Worm (Caenorhabditis elegans) whole organism, L1 larva: ENCODE measurements around the gene F46C5.4.
A peak's percentile ranks its signal among the peaks of the same experiment; 100 is the strongest.

Experiments
- C04F5.9 ChIP-seq: sonication (generic microtip); optimal IDR thresholded peaks from 2 replicates; lab custom pipeline; 2016; ENCODE audit warnings: missing genetic modification characterization, missing compliant biosample characterization
- C16A3.4 ChIP-seq: fragments of 150-350 bp; optimal IDR thresholded peaks from 2 replicates; lab custom pipeline; 2014; ENCODE audit warnings: missing biosample characterization, missing genetic modification characterization
- C34B4.2 ChIP-seq: sonication (generic microtip); optimal IDR thresholded peaks from 2 replicates; lab custom pipeline; 2017; ENCODE audit warnings: mild to moderate bottlenecking, missing genetic modification characterization, missing compliant biosample characterization
- F16B12.6 ChIP-seq: fragments of 150-350 bp; optimal IDR thresholded peaks from 2 replicates; lab custom pipeline; 2014; ENCODE audit warnings: missing biosample characterization, missing genetic modification characterization
- alr-1 ChIP-seq: fragments of 200-800 bp; sonication (Bioruptor generic); optimal IDR thresholded peaks from 2 replicates; lab custom pipeline; 2018; ENCODE audit warnings: borderline replicate concordance, mild to moderate bottlenecking, missing genetic modification characterization, missing compliant biosample characterization
- aly-2 ChIP-seq: fragments of 150-350 bp; optimal IDR thresholded peaks from 2 replicates; lab custom pipeline; 2014; ENCODE audit warnings: missing biosample characterization, missing genetic modification characterization
- blmp-1 ChIP-seq: fragments of 150-350 bp; optimal IDR thresholded peaks from 2 replicates; lab custom pipeline; 2014; ENCODE audit warnings: missing biosample characterization, missing genetic modification characterization
- ceh-63 ChIP-seq: fragments of 200-800 bp; sonication (Bioruptor generic); optimal IDR thresholded peaks from 2 replicates; lab custom pipeline; 2018; ENCODE audit warnings: mild to moderate bottlenecking, missing genetic modification characterization, missing compliant biosample characterization
- ceh-90 ChIP-seq: sonication (generic microtip); optimal IDR thresholded peaks from 2 replicates; lab custom pipeline; 2016; ENCODE audit warnings: missing genetic modification characterization, missing compliant biosample characterization
- dsc-1 ChIP-seq: sonication (generic microtip); optimal IDR thresholded peaks from 2 replicates; lab custom pipeline; 2016; ENCODE audit warnings: mild to moderate bottlenecking, missing genetic modification characterization, missing compliant biosample characterization
- efl-1 ChIP-seq, 4 experiments: fragments of 150-350 bp; optimal IDR thresholded peaks in 3 of 4; peaks in 1 of 4; 1 replicate in 1 of 4; 2 replicates in 3 of 4; lab custom pipeline; 2014; ENCODE audit warnings: missing biosample characterization in 2 of 4, missing genetic modification characterization in 2 of 4, missing genetic modification reagents in 2 of 4
- egl-13 ChIP-seq: sonication (generic microtip); optimal IDR thresholded peaks from 2 replicates; lab custom pipeline; 2016; ENCODE audit warnings: missing genotype, missing genetic modification reagents, missing genetic modification characterization, missing compliant biosample characterization
- elt-2 ChIP-seq: sonication (generic microtip); optimal IDR thresholded peaks from 2 replicates; lab custom pipeline; 2016; ENCODE audit warnings: missing genetic modification characterization, mild to moderate bottlenecking, inconsistent platforms, missing compliant biosample characterization, missing genetic modification reagents
- fkh-8 ChIP-seq: sonication (generic microtip); optimal IDR thresholded peaks from 2 replicates; lab custom pipeline; 2016; ENCODE audit warnings: mild to moderate bottlenecking, missing genetic modification characterization, missing compliant biosample characterization
- fos-1 ChIP-seq: fragments of 150-350 bp; optimal IDR thresholded peaks from 2 replicates; lab custom pipeline; 2014; ENCODE audit warnings: missing biosample characterization, missing genetic modification characterization
- grh-1 ChIP-seq: fragments of 200-800 bp; sonication (Bioruptor generic); IDR thresholded peaks from 2 replicates; pipeline ENCODE4 v1.3.6; 2022; ENCODE audit warnings: missing genetic modification reagents, missing genetic modification characterization, missing compliant biosample characterization
- hlh-4 ChIP-seq: sonication (generic microtip); optimal IDR thresholded peaks from 2 replicates; lab custom pipeline; 2016; ENCODE audit warnings: mild to moderate bottlenecking, missing genetic modification characterization, missing compliant biosample characterization
- hpl-2 ChIP-seq: fragments of 150-350 bp; optimal IDR thresholded peaks from 2 replicates; lab custom pipeline; 2014; ENCODE audit warnings: missing biosample characterization, missing genetic modification reagents, missing genetic modification characterization
- irx-1 ChIP-seq: sonication (generic microtip); optimal IDR thresholded peaks from 2 replicates; lab custom pipeline; 2016; ENCODE audit warnings: missing genetic modification characterization, missing compliant biosample characterization
- isw-1 ChIP-seq: fragments of 200-800 bp; sonication (Bioruptor generic); IDR thresholded peaks from 2 replicates; pipeline ENCODE4 v1.3.6; 2022; ENCODE audit warnings: missing genetic modification characterization, missing compliant biosample characterization
- lin-13 ChIP-seq: fragments of 150-350 bp; optimal IDR thresholded peaks from 2 replicates; lab custom pipeline; 2014; ENCODE audit warnings: missing biosample characterization, missing genetic modification reagents, missing genetic modification characterization
- lin-14 ChIP-seq: fragments of 200-800 bp; sonication (Bioruptor generic); optimal IDR thresholded peaks from 2 replicates; lab custom pipeline; 2018; ENCODE audit warnings: mild to moderate bottlenecking, missing genetic modification characterization, moderate library complexity, missing compliant biosample characterization
- lin-15B ChIP-seq: fragments of 150-350 bp; sonication (generic microtip); optimal IDR thresholded peaks from 3 replicates; lab custom pipeline; 2014; ENCODE audit warnings: missing biosample characterization, missing genetic modification characterization
- lin-35 ChIP-seq, 2 experiments: fragments of 150-350 bp; optimal IDR thresholded peaks; 2 replicates each; lab custom pipeline; 2014; ENCODE audit warnings: missing biosample characterization in 2 of 2, missing genetic modification characterization in 2 of 2, missing genetic modification reagents in 2 of 2
- lin-39 ChIP-seq: fragments of 150-350 bp; optimal IDR thresholded peaks from 2 replicates; lab custom pipeline; 2014; ENCODE audit warnings: missing biosample characterization, missing genetic modification reagents, missing genetic modification characterization
- mab-9 ChIP-seq: fragments of 200-800 bp; sonication (Bioruptor generic); IDR thresholded peaks from 2 replicates; pipeline ENCODE4 v1.3.6; 2022; ENCODE audit warnings: missing genetic modification reagents, missing genetic modification characterization, missing compliant biosample characterization
- mdl-1 ChIP-seq, 2 experiments: fragments of 150-350 bp; optimal IDR thresholded peaks; 2 replicates each; lab custom pipeline; 2014 to 2017; ENCODE audit warnings: missing biosample characterization in 2 of 2, missing genetic modification characterization in 2 of 2, inconsistent platforms in 1 of 2
- mef-2 ChIP-seq: fragments of 150-350 bp; optimal IDR thresholded peaks from 2 replicates; lab custom pipeline; 2014; ENCODE audit warnings: missing biosample characterization, missing genetic modification characterization
- mep-1 ChIP-seq: fragments of 150-350 bp; optimal IDR thresholded peaks from 2 replicates; lab custom pipeline; 2014; ENCODE audit warnings: missing biosample characterization, missing genetic modification characterization
- nhr-11 ChIP-seq: fragments of 150-350 bp; optimal IDR thresholded peaks from 2 replicates; lab custom pipeline; 2014; ENCODE audit warnings: missing biosample characterization, missing genetic modification characterization
- nhr-12 ChIP-seq: sonication (generic microtip); optimal IDR thresholded peaks from 2 replicates; lab custom pipeline; 2017; ENCODE audit warnings: missing biosample characterization, missing genetic modification characterization
- nhr-19 ChIP-seq: fragments of 200-800 bp; sonication (Bioruptor generic); conservative IDR thresholded peaks from 2 replicates; pipeline ENCODE4 v1.3.6; 2022; ENCODE audit warnings: missing genetic modification characterization, missing compliant biosample characterization
- nhr-20 ChIP-seq: sonication (generic microtip); optimal IDR thresholded peaks from 2 replicates; lab custom pipeline; 2016; ENCODE audit warnings: mild to moderate bottlenecking, missing genetic modification characterization, missing compliant biosample characterization
- nhr-237 ChIP-seq: fragments of 150-350 bp; optimal IDR thresholded peaks from 2 replicates; lab custom pipeline; 2014; ENCODE audit warnings: missing biosample characterization, missing genetic modification characterization
- nhr-28 ChIP-seq: fragments of 150-350 bp; optimal IDR thresholded peaks from 2 replicates; lab custom pipeline; 2014; ENCODE audit warnings: missing biosample characterization, missing genetic modification characterization
- nhr-71 ChIP-seq: sonication (generic microtip); optimal IDR thresholded peaks from 2 replicates; lab custom pipeline; 2016; ENCODE audit warnings: mild to moderate bottlenecking, missing genetic modification characterization, moderate library complexity, missing compliant biosample characterization
- nhr-76 ChIP-seq: sonication (generic microtip); optimal IDR thresholded peaks from 2 replicates; lab custom pipeline; 2017; ENCODE audit warnings: missing biosample characterization, missing genetic modification characterization
- nhr-77 ChIP-seq: fragments of 150-350 bp; optimal IDR thresholded peaks from 2 replicates; lab custom pipeline; 2014; ENCODE audit warnings: missing biosample characterization, missing genetic modification characterization
- nhr-84 ChIP-seq: sonication (generic microtip); optimal IDR thresholded peaks from 2 replicates; lab custom pipeline; 2017; ENCODE audit warnings: missing biosample characterization, missing genetic modification characterization
- nhr-90 ChIP-seq: sonication (generic microtip); optimal IDR thresholded peaks from 2 replicates; lab custom pipeline; 2016; ENCODE audit warnings: mild to moderate bottlenecking, missing genetic modification characterization, missing compliant biosample characterization; ENCODE audit not compliant: poor library complexity
- pag-3 ChIP-seq: sonication (generic microtip); optimal IDR thresholded peaks from 2 replicates; lab custom pipeline; 2017; ENCODE audit warnings: missing genetic modification characterization, mild to moderate bottlenecking, missing compliant biosample characterization, antibody characterized with exemption, borderline replicate concordance; ENCODE audit not compliant: insufficient read depth
- rnt-1 ChIP-seq: sonication (generic microtip); optimal IDR thresholded peaks from 2 replicates; lab custom pipeline; 2016; ENCODE audit warnings: mild to moderate bottlenecking, missing genetic modification characterization, moderate library complexity, missing compliant biosample characterization
- snu-23 ChIP-seq: sonication (generic microtip); optimal IDR thresholded peaks from 2 replicates; lab custom pipeline; 2016; ENCODE audit warnings: missing genetic modification characterization, missing compliant biosample characterization
- sup-37 ChIP-seq: fragments of 200-800 bp; sonication (Bioruptor generic); optimal IDR thresholded peaks from 2 replicates; lab custom pipeline; 2018; ENCODE audit warnings: mild to moderate bottlenecking, missing genetic modification characterization, missing compliant biosample characterization
- swsn-7 ChIP-seq: sonication (generic microtip); optimal IDR thresholded peaks from 2 replicates; lab custom pipeline; 2016; ENCODE audit warnings: missing genetic modification characterization, missing compliant biosample characterization
- tlp-1 ChIP-seq: fragments of 150-350 bp; optimal IDR thresholded peaks from 2 replicates; lab custom pipeline; 2014; ENCODE audit warnings: missing biosample characterization, missing genetic modification characterization
- unc-130 ChIP-seq: fragments of 150-350 bp; optimal IDR thresholded peaks from 2 replicates; lab custom pipeline; 2017; ENCODE audit warnings: missing biosample characterization, missing genetic modification characterization, inconsistent platforms
- unc-30 ChIP-seq: sonication (generic microtip); optimal IDR thresholded peaks from 2 replicates; lab custom pipeline; 2017; ENCODE audit warnings: missing biosample characterization, missing genetic modification characterization
- unc-62 ChIP-seq: fragments of 150-350 bp; optimal IDR thresholded peaks from 2 replicates; lab custom pipeline; 2014; ENCODE audit warnings: missing biosample characterization, missing genetic modification reagents, missing genetic modification characterization
- unc-86 ChIP-seq: sonication (generic microtip); optimal IDR thresholded peaks from 2 replicates; lab custom pipeline; 2016; ENCODE audit warnings: missing genetic modification characterization, missing compliant biosample characterization
- ztf-4 ChIP-seq: fragments of 150-350 bp; optimal IDR thresholded peaks from 2 replicates; lab custom pipeline; 2014; ENCODE audit warnings: missing biosample characterization, missing genetic modification characterization

The F46C5.4 gene

ce11 chrII:8821140-8821595 lies 14.7 kb upstream of the F46C5.4 start, which contains the start of gene F46C5.1 (continued):
- no peak for TF ChIP-seq aly-2 (tag; lab: Kevin White, UChicago)
- no peak for TF ChIP-seq ceh-63 (GFP tag; lab: Kevin White, UChicago)
- TF ChIP-seq egl-13 (tag; lab: Kevin White, UChicago), result no peak
- TF ChIP-seq lin-14, result no peak
- TF ChIP-seq mep-1 (tag; lab: Kevin White, UChicago), result no peak
- TF ChIP-seq nhr-12 (tag; lab: Kevin White, UChicago), result no peak
- TF ChIP-seq blmp-1 (tag; lab: Kevin White, UChicago), result peak; percentile 63
- TF ChIP-seq grh-1 (GFP tag; lab: Robert Waterston, UW), result no peak
- no peak for TF ChIP-seq ztf-4
- TF ChIP-seq lin-13, result no peak

- TF ChIP-seq ztf-4 (no peak), rnt-1 (no peak), lin-14 (peak; percentile 64), isw-1 (GFP tag; lab: Robert Waterston, UW) (no peak), nhr-71 (tag; lab: Kevin White, UChicago) (peak; percentile 61), unc-130 (tag; lab: Kevin White, UChicago) (peak; percentile 84), unc-30 (tag; lab: Kevin White, UChicago) (no peak), tlp-1 (no peak), hlh-4 (no peak), C04F5.9 (tag; lab: Kevin White, UChicago) (no peak), lin-39 (tag; lab: Kevin White, UChicago) (no peak), ceh-90 (tag; lab: Kevin White, UChicago) (no peak), dsc-1 (no peak), lin-35 (GFP tag; optimal IDR thresholded peaks at IDR 0.05; lab: Kevin White, UChicago) (peak in 1 of 2 experiments; percentile 71), nhr-28 (no peak), F16B12.6 (tag; lab: Kevin White, UChicago) (no peak), nhr-90 (tag; lab: Kevin White, UChicago) (peak; percentile 73), blmp-1 (tag; lab: Kevin White, UChicago) (peak; percentile 59), fkh-8 (tag; lab: Kevin White, UChicago) (no peak), mef-2 (tag; lab: Kevin White, UChicago) (no peak), elt-2 (tag; lab: Kevin White, UChicago) (no peak), lin-13 (no peak), pag-3 (tag; lab: Kevin White, UChicago) (no peak), unc-86 (tag; lab: Kevin White, UChicago) (no peak), mdl-1 (tag; optimal IDR thresholded peaks at IDR 0.05; lab: Kevin White, UChicago) (peak in 1 of 2 experiments; percentile 85), alr-1 (tag; lab: Kevin White, UChicago) (no peak), hpl-2 (GFP tag; lab: Kevin White, UChicago) (no peak), C34B4.2 (no peak), unc-62 (GFP tag; lab: Kevin White, UChicago) (no peak), mab-9 (GFP tag; lab: Robert Waterston, UW) (no peak), nhr-19 (GFP tag; lab: Robert Waterston, UW) (peak; percentile 86), swsn-7 (tag; lab: Kevin White, UChicago) (no peak), efl-1 (optimal IDR thresholded peaks at IDR 0.05; lab: Kevin White, UChicago) (no peak), efl-1 (GFP tag; optimal IDR thresholded peaks at IDR 0.05 in 1 of 2; lab: Kevin White, UChicago) (peak in 1 of 2 experiments; percentile 88), sup-37 (GFP tag; lab: Kevin White, UChicago) (no peak), nhr-84 (tag; lab: Kevin White, UChicago) (no peak), snu-23 (GFP tag; lab: Kevin White, UChicago) (peak; percentile 43), irx-1 (tag; lab: Kevin White, UChicago) (peak; percentile 23), lin-15B (tag; lab: Kevin White, UChicago) (no peak), fos-1 (tag; lab: Kevin White, UChicago) (no peak), nhr-76 (tag; lab: Kevin White, UChicago) (no peak), nhr-20 (peak; percentile 86), nhr-77 (no peak), nhr-11 (tag; lab: Kevin White, UChicago) (no peak), C16A3.4 (peak; percentile 39), nhr-237 (tag; lab: Kevin White, UChicago) (no peak), egl-13 (tag; lab: Kevin White, UChicago) (no peak), grh-1 (GFP tag; lab: Robert Waterston, UW) (peak; percentile 61)
These were observed 13.2 kb upstream of the F46C5.4 start for ce11 chrII:8822711-8823110.
